Worm (Caenorhabditis elegans) whole organism, L1 larva: Measurements from ENCODE around the gene vha-2.

ENCODE experiments used
- C16A3.4 ChIP-seq: fragments of 150-350 bp; optimal IDR thresholded peaks from 2 replicates; lab custom pipeline; 2014; ENCODE audit warnings: missing biosample characterization, missing genetic modification characterization
- aha-1 ChIP-seq: fragments of 150-350 bp; optimal IDR thresholded peaks from 2 replicates; lab custom pipeline; 2014; ENCODE audit warnings: missing biosample characterization, missing genetic modification characterization
- ama-1 ChIP-seq: fragments of 150-350 bp; optimal IDR thresholded peaks from 2 replicates; lab custom pipeline; 2014
- ceh-8 ChIP-seq: fragments of 200-800 bp; sonication (Bioruptor generic); optimal IDR thresholded peaks from 2 replicates; lab custom pipeline; 2018; ENCODE audit warnings: mild to moderate bottlenecking, missing genetic modification characterization, moderate library complexity, missing compliant biosample characterization
- ceh-82 ChIP-seq, 3 experiments: fragments of 150-350 bp in 1 of 3; sonication (generic microtip) in 2 of 3; optimal IDR thresholded peaks; 2 replicates each; lab custom pipeline; 2014 to 2017; ENCODE audit warnings: missing biosample characterization in 3 of 3, missing genetic modification characterization in 3 of 3
- ces-1 ChIP-seq: fragments of 150-350 bp; optimal IDR thresholded peaks from 2 replicates; lab custom pipeline; 2014; ENCODE audit warnings: missing biosample characterization, missing genetic modification reagents, missing genetic modification characterization
- dpl-1 ChIP-seq, 3 experiments: fragments of 150-350 bp in 2 of 3; sonication (generic microtip) in 1 of 3; optimal IDR thresholded peaks; 2 replicates each; lab custom pipeline; 2014 to 2017; ENCODE audit warnings: missing biosample characterization in 3 of 3, missing genetic modification characterization in 3 of 3, missing genetic modification reagents in 3 of 3
- dsc-1 ChIP-seq: sonication (generic microtip); optimal IDR thresholded peaks from 2 replicates; lab custom pipeline; 2016; ENCODE audit warnings: mild to moderate bottlenecking, missing genetic modification characterization, missing compliant biosample characterization
- efl-3 ChIP-seq: fragments of 200-800 bp; sonication (Bioruptor generic); optimal IDR thresholded peaks from 2 replicates; lab custom pipeline; 2018; ENCODE audit warnings: mild to moderate bottlenecking, missing genetic modification characterization, missing compliant biosample characterization
- egl-13 ChIP-seq: sonication (generic microtip); optimal IDR thresholded peaks from 2 replicates; lab custom pipeline; 2016; ENCODE audit warnings: missing genotype, missing genetic modification reagents, missing genetic modification characterization, missing compliant biosample characterization
- egl-27 ChIP-seq, 2 experiments: fragments of 150-350 bp in 1 of 2; sonication (generic microtip); optimal IDR thresholded peaks; 3 replicates each; lab custom pipeline; 2017 to 2018; ENCODE audit warnings: missing biosample characterization in 2 of 2, missing genetic modification characterization in 2 of 2, missing genetic modification reagents in 2 of 2
- elt-3 ChIP-seq, 6 experiments: fragments of 150-350 bp in 1 of 6; sonication (generic microtip); optimal IDR thresholded peaks; 2 replicates each; lab custom pipeline; 2017 to 2018; ENCODE audit warnings: missing biosample characterization in 6 of 6, missing genetic modification characterization in 6 of 6, inconsistent platforms in 1 of 6
- ets-5 ChIP-seq: fragments of 200-800 bp; sonication (Bioruptor generic); IDR thresholded peaks from 2 replicates; pipeline ENCODE4 v1.3.6; 2022; ENCODE audit warnings: missing genetic modification characterization, missing compliant biosample characterization
- fkh-4 ChIP-seq: sonication (generic microtip); optimal IDR thresholded peaks from 2 replicates; lab custom pipeline; 2016; ENCODE audit warnings: missing compliant biosample characterization, missing genetic modification characterization, borderline replicate concordance
- fkh-8 ChIP-seq: sonication (generic microtip); optimal IDR thresholded peaks from 2 replicates; lab custom pipeline; 2016; ENCODE audit warnings: mild to moderate bottlenecking, missing genetic modification characterization, missing compliant biosample characterization
- fos-1 ChIP-seq: fragments of 150-350 bp; optimal IDR thresholded peaks from 2 replicates; lab custom pipeline; 2014; ENCODE audit warnings: missing biosample characterization, missing genetic modification characterization
- grh-1 ChIP-seq: fragments of 200-800 bp; sonication (Bioruptor generic); IDR thresholded peaks from 2 replicates; pipeline ENCODE4 v1.3.6; 2022; ENCODE audit warnings: missing genetic modification reagents, missing genetic modification characterization, missing compliant biosample characterization
- hpl-2 ChIP-seq: fragments of 150-350 bp; optimal IDR thresholded peaks from 2 replicates; lab custom pipeline; 2014; ENCODE audit warnings: missing biosample characterization, missing genetic modification reagents, missing genetic modification characterization
- irx-1 ChIP-seq: sonication (generic microtip); optimal IDR thresholded peaks from 2 replicates; lab custom pipeline; 2016; ENCODE audit warnings: missing genetic modification characterization, missing compliant biosample characterization
- jun-1 ChIP-seq: fragments of 150-350 bp; optimal IDR thresholded peaks from 2 replicates; lab custom pipeline; 2014; ENCODE audit warnings: missing biosample characterization, missing genetic modification reagents, missing genetic modification characterization
- lin-13 ChIP-seq: fragments of 150-350 bp; optimal IDR thresholded peaks from 2 replicates; lab custom pipeline; 2014; ENCODE audit warnings: missing biosample characterization, missing genetic modification reagents, missing genetic modification characterization
- lin-14 ChIP-seq: fragments of 200-800 bp; sonication (Bioruptor generic); optimal IDR thresholded peaks from 2 replicates; lab custom pipeline; 2018; ENCODE audit warnings: mild to moderate bottlenecking, missing genetic modification characterization, moderate library complexity, missing compliant biosample characterization
- lsy-2 ChIP-seq, 2 experiments: fragments of 150-350 bp; optimal IDR thresholded peaks; 2 replicates each; lab custom pipeline; 2014; ENCODE audit warnings: missing biosample characterization in 2 of 2, missing genetic modification characterization in 2 of 2
- mab-9 ChIP-seq: fragments of 200-800 bp; sonication (Bioruptor generic); IDR thresholded peaks from 2 replicates; pipeline ENCODE4 v1.3.6; 2022; ENCODE audit warnings: missing genetic modification reagents, missing genetic modification characterization, missing compliant biosample characterization
- mef-2 ChIP-seq: fragments of 150-350 bp; optimal IDR thresholded peaks from 2 replicates; lab custom pipeline; 2014; ENCODE audit warnings: missing biosample characterization, missing genetic modification characterization
- mep-1 ChIP-seq: fragments of 150-350 bp; optimal IDR thresholded peaks from 2 replicates; lab custom pipeline; 2014; ENCODE audit warnings: missing biosample characterization, missing genetic modification characterization
- nhr-11 ChIP-seq: fragments of 150-350 bp; optimal IDR thresholded peaks from 2 replicates; lab custom pipeline; 2014; ENCODE audit warnings: missing biosample characterization, missing genetic modification characterization
- nhr-12 ChIP-seq: sonication (generic microtip); optimal IDR thresholded peaks from 2 replicates; lab custom pipeline; 2017; ENCODE audit warnings: missing biosample characterization, missing genetic modification characterization
- nhr-19 ChIP-seq: fragments of 200-800 bp; sonication (Bioruptor generic); conservative IDR thresholded peaks from 2 replicates; pipeline ENCODE4 v1.3.6; 2022; ENCODE audit warnings: missing genetic modification characterization, missing compliant biosample characterization
- nhr-20 ChIP-seq: sonication (generic microtip); optimal IDR thresholded peaks from 2 replicates; lab custom pipeline; 2016; ENCODE audit warnings: mild to moderate bottlenecking, missing genetic modification characterization, missing compliant biosample characterization
- nhr-237 ChIP-seq: fragments of 150-350 bp; optimal IDR thresholded peaks from 2 replicates; lab custom pipeline; 2014; ENCODE audit warnings: missing biosample characterization, missing genetic modification characterization
- nhr-47 ChIP-seq: sonication (generic microtip); optimal IDR thresholded peaks from 2 replicates; lab custom pipeline; 2016; ENCODE audit warnings: mild to moderate bottlenecking, missing genetic modification characterization, moderate library complexity, missing compliant biosample characterization
- nhr-71 ChIP-seq: sonication (generic microtip); optimal IDR thresholded peaks from 2 replicates; lab custom pipeline; 2016; ENCODE audit warnings: mild to moderate bottlenecking, missing genetic modification characterization, moderate library complexity, missing compliant biosample characterization
- nhr-77 ChIP-seq: fragments of 150-350 bp; optimal IDR thresholded peaks from 2 replicates; lab custom pipeline; 2014; ENCODE audit warnings: missing biosample characterization, missing genetic modification characterization
- nhr-84 ChIP-seq: sonication (generic microtip); optimal IDR thresholded peaks from 2 replicates; lab custom pipeline; 2017; ENCODE audit warnings: missing biosample characterization, missing genetic modification characterization
- nhr-90 ChIP-seq: sonication (generic microtip); optimal IDR thresholded peaks from 2 replicates; lab custom pipeline; 2016; ENCODE audit warnings: mild to moderate bottlenecking, missing genetic modification characterization, missing compliant biosample characterization; ENCODE audit not compliant: poor library complexity
- pax-3 ChIP-seq: fragments of 200-800 bp; sonication (Bioruptor generic); optimal IDR thresholded peaks from 2 replicates; lab custom pipeline; 2018; ENCODE audit warnings: mild to moderate bottlenecking, missing genetic modification characterization, moderate library complexity, missing compliant biosample characterization
- pqm-1 ChIP-seq: sonication (generic microtip); optimal IDR thresholded peaks from 3 replicates; lab custom pipeline; 2017; ENCODE audit warnings: missing biosample characterization, missing genetic modification characterization
- rnt-1 ChIP-seq: sonication (generic microtip); optimal IDR thresholded peaks from 2 replicates; lab custom pipeline; 2016; ENCODE audit warnings: mild to moderate bottlenecking, missing genetic modification characterization, moderate library complexity, missing compliant biosample characterization
- skn-1 ChIP-seq: fragments of 150-350 bp; optimal IDR thresholded peaks from 2 replicates; lab custom pipeline; 2014; ENCODE audit warnings: missing biosample characterization, missing genetic modification characterization
- snpc-4 ChIP-seq: fragments of 150-350 bp; optimal IDR thresholded peaks from 2 replicates; lab custom pipeline; 2014; ENCODE audit warnings: missing biosample characterization, missing genetic modification characterization
- snu-23 ChIP-seq: sonication (generic microtip); optimal IDR thresholded peaks from 2 replicates; lab custom pipeline; 2016; ENCODE audit warnings: missing genetic modification characterization, missing compliant biosample characterization
- sox-4 ChIP-seq: sonication (generic microtip); optimal IDR thresholded peaks from 2 replicates; lab custom pipeline; 2016; ENCODE audit warnings: missing genetic modification characterization, missing compliant biosample characterization
- sptf-1 ChIP-seq: fragments of 150-350 bp; optimal IDR thresholded peaks from 2 replicates; lab custom pipeline; 2014; ENCODE audit warnings: missing biosample characterization, missing genetic modification characterization
- sup-37 ChIP-seq: fragments of 200-800 bp; sonication (Bioruptor generic); optimal IDR thresholded peaks from 2 replicates; lab custom pipeline; 2018; ENCODE audit warnings: mild to moderate bottlenecking, missing genetic modification characterization, missing compliant biosample characterization
- swsn-7 ChIP-seq: sonication (generic microtip); optimal IDR thresholded peaks from 2 replicates; lab custom pipeline; 2016; ENCODE audit warnings: missing genetic modification characterization, missing compliant biosample characterization
- tbx-2 ChIP-seq: sonication (generic microtip); optimal IDR thresholded peaks from 2 replicates; lab custom pipeline; 2016; ENCODE audit warnings: missing genetic modification characterization, missing compliant biosample characterization
- tlp-1 ChIP-seq: fragments of 150-350 bp; optimal IDR thresholded peaks from 2 replicates; lab custom pipeline; 2014; ENCODE audit warnings: missing biosample characterization, missing genetic modification characterization
- unc-30 ChIP-seq: sonication (generic microtip); optimal IDR thresholded peaks from 2 replicates; lab custom pipeline; 2017; ENCODE audit warnings: missing biosample characterization, missing genetic modification characterization
- vab-15 ChIP-seq: sonication (generic microtip); optimal IDR thresholded peaks from 2 replicates; lab custom pipeline; 2017; ENCODE audit warnings: missing genotype, mild to moderate bottlenecking, missing genetic modification characterization, missing compliant biosample characterization
- xbp-1 ChIP-seq: sonication (generic microtip); optimal IDR thresholded peaks from 2 replicates; lab custom pipeline; 2016; ENCODE audit warnings: missing genetic modification characterization, missing compliant biosample characterization
- zag-1 ChIP-seq: fragments of 150-350 bp; optimal IDR thresholded peaks from 2 replicates; lab custom pipeline; 2014; ENCODE audit warnings: missing biosample characterization, missing genetic modification characterization
- zip-4 ChIP-seq: fragments of 200-800 bp; sonication (Bioruptor generic); optimal IDR thresholded peaks from 2 replicates; lab custom pipeline; 2018; ENCODE audit warnings: mild to moderate bottlenecking, missing genetic modification characterization, moderate library complexity, missing compliant biosample characterization

vha-2 gene

DNA sequence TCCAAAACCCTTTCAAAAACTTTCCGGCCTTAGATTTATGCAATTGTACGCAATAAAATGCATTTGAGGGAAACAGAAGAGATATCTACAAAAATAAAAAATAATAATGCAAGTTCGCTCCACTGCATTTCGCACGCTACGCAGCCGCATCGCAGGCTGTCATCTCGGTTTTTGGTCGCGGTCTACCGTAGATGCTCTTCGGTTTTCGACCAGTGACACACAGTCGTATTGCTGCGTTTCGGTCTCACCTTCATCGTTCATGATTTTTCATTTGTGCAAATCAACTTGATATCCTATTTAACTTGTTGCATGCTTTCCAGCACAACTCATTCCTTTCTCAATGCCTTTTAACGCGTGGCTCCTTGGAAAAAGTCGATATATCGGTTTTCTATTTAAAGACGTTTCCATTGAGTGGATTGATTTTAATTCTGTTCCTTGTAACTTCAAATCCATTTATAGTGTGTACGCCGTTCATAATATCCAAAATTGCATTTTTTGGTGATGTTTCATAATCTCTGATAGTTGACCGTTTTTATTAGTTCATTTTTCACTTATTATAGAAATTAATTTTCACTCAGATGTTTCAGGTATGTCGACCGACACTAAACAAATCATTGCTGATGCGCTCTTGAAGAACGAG is 1.2 kb upstream of the vha-2 start, which contains the start of gene vha-1 (continued):
- no peak for TF ChIP-seq dsc-1 (tag; lab: Kevin White, UChicago)
- TF ChIP-seq ceh-82 (tag; optimal IDR thresholded peaks at IDR 0.05; lab: Kevin White, UChicago): peak; percentile 74 to 95 (median 83)
- no peak for TF ChIP-seq egl-27 (tag; optimal IDR thresholded peaks at IDR 0.05; lab: Kevin White, UChicago)
- TF ChIP-seq vab-15 (tag; lab: Kevin White, UChicago): peak; percentile 24
- peak; percentile 43 for TF ChIP-seq snpc-4 (tag; lab: Kevin White, UChicago)
- TF ChIP-seq xbp-1 (tag; lab: Kevin White, UChicago): peak; percentile 67
- TF ChIP-seq mef-2: no peak
- no peak for TF ChIP-seq nhr-11 (tag; lab: Kevin White, UChicago)
- no peak for TF ChIP-seq ces-1 (GFP tag; lab: Kevin White, UChicago)
- no peak for TF ChIP-seq efl-3 (GFP tag; lab: Kevin White, UChicago)
- TF ChIP-seq grh-1 (GFP tag; lab: Robert Waterston, UW): peak; percentile 52
- peak; percentile 53 for TF ChIP-seq nhr-19 (GFP tag; lab: Robert Waterston, UW)
- TF ChIP-seq swsn-7 (tag; lab: Kevin White, UChicago): peak; percentile 73
- TF ChIP-seq dpl-1 (GFP tag; optimal IDR thresholded peaks at IDR 0.05; lab: Kevin White, UChicago): peak; percentile 76 to 82 (median 80)
- peak; percentile 81 for TF ChIP-seq tbx-2 (tag; lab: Kevin White, UChicago)
- no peak for TF ChIP-seq pqm-1 (tag; lab: Kevin White, UChicago)
- no peak for TF ChIP-seq pax-3 (tag; lab: Kevin White, UChicago)
- peak; percentile 93 for TF ChIP-seq lin-14
- TF ChIP-seq irx-1: no peak
- TF ChIP-seq nhr-12 (tag; lab: Kevin White, UChicago): no peak
- peak; percentile 77 for TF ChIP-seq fkh-8 (tag; lab: Kevin White, UChicago)
- TF ChIP-seq lin-13 (GFP tag; lab: Kevin White, UChicago): peak; percentile 83
- TF ChIP-seq lsy-2 (tag; optimal IDR thresholded peaks at IDR 0.05; lab: Kevin White, UChicago): peak; percentile 86 to 97
- peak; percentile 41 for TF ChIP-seq hpl-2 (GFP tag; lab: Kevin White, UChicago)
- TF ChIP-seq zip-4 (GFP tag; lab: Kevin White, UChicago): no peak
- TF ChIP-seq aha-1 (tag; lab: Kevin White, UChicago): no peak
- no peak for TF ChIP-seq sup-37 (GFP tag; lab: Kevin White, UChicago)
- TF ChIP-seq nhr-71 (tag; lab: Kevin White, UChicago): peak; percentile 90
- no peak for TF ChIP-seq ets-5
- peak; percentile 66 for TF ChIP-seq jun-1
- peak; percentile 94 for TF ChIP-seq snu-23 (GFP tag; lab: Kevin White, UChicago)
- peak; percentile 91 for TF ChIP-seq skn-1 (tag; lab: Kevin White, UChicago)
- TF ChIP-seq nhr-20 (tag; lab: Kevin White, UChicago): peak; percentile 88
- peak; percentile 48 for TF ChIP-seq egl-13 (tag; lab: Kevin White, UChicago)
- TF ChIP-seq nhr-47 (tag; lab: Kevin White, UChicago): peak; percentile 78
- no peak for TF ChIP-seq fkh-4 (tag; lab: Kevin White, UChicago)
- TF ChIP-seq nhr-237 (tag; lab: Kevin White, UChicago): peak; percentile 84
- TF ChIP-seq fos-1 (tag; lab: Kevin White, UChicago): peak; percentile 61
- TF ChIP-seq nhr-90 (tag; lab: Kevin White, UChicago): peak; percentile 71
- peak; percentile 87 for TF ChIP-seq mep-1 (tag; lab: Kevin White, UChicago)
- peak; percentile 90 for TF ChIP-seq nhr-77 (tag; lab: Kevin White, UChicago)
- no peak for TF ChIP-seq mab-9 (GFP tag; lab: Robert Waterston, UW)
- TF ChIP-seq zag-1 (tag; lab: Kevin White, UChicago): no peak
- peak; percentile 91 for TF ChIP-seq C16A3.4
- peak in 4 of 6 experiments; percentile 11 to 92 (median 79) for TF ChIP-seq elt-3 (tag; optimal IDR thresholded peaks at IDR 0.05; lab: Kevin White, UChicago)
- no peak for TF ChIP-seq sox-4
- TF ChIP-seq ama-1 (lab: Kevin White, UChicago): peak; percentile 56
- TF ChIP-seq rnt-1 (tag; lab: Kevin White, UChicago): peak; percentile 73
- TF ChIP-seq tlp-1 (tag; lab: Kevin White, UChicago): no peak
- TF ChIP-seq unc-30 (tag; lab: Kevin White, UChicago): no peak
- TF ChIP-seq ceh-8 (GFP tag; lab: Kevin White, UChicago): no peak
- TF ChIP-seq nhr-84 (tag; lab: Kevin White, UChicago): no peak
- TF ChIP-seq sptf-1 (tag; lab: Kevin White, UChicago): no peak
